Fruit fly (Drosophila melanogaster): Measurements from ENCODE around the gene Klp67A.

dm6 chr3L:9396038-9396437, 29.2 kb upstream of the Klp67A start:
- TF ChIP-seq Ets21C (GFP tag; optimal IDR thresholded peaks at IDR 0.05) (no peak), pdm3 (GFP tag; optimal IDR thresholded peaks at IDR 0.05) (no peak), Hr39 (GFP tag; optimal IDR thresholded peaks at IDR 0.05) (no peak), Sox102F (GFP tag; optimal IDR thresholded peaks at IDR 0.05) (no peak), fkh (GFP tag; optimal IDR thresholded peaks at IDR 0.05) (no peak), eg (GFP tag; IDR thresholded peaks at IDR 0.05) (no peak), Sox15 (GFP tag; optimal IDR thresholded peaks at IDR 0.05) (no peak), achi (GFP tag; optimal IDR thresholded peaks at IDR 0.05) (no peak)
